Worm (Caenorhabditis elegans) whole organism, young adult: Measurements from ENCODE around the gene C16C8.17.

Experiments used
- Y53F4B.3 ChIP-seq: fragments of 200-800 bp; sonication (Bioruptor generic); IDR thresholded peaks from 2 replicates; pipeline ENCODE4 v1.3.6; 2022; ENCODE audit warnings: missing genetic modification reagents, missing genetic modification characterization, missing compliant biosample characterization
- Y53G8AR.9 ChIP-seq: fragments of 200-800 bp; sonication (Bioruptor generic); conservative IDR thresholded peaks from 2 replicates; pipeline ENCODE4 v1.3.6; 2022; ENCODE audit warnings: missing genetic modification reagents, missing genetic modification characterization, missing compliant biosample characterization
- ama-1 ChIP-seq, 3 experiments: fragments of 150-350 bp in 1 of 3; sonication (generic microtip) in 2 of 3; optimal IDR thresholded peaks; 2 replicates each; lab custom pipeline; 2014 to 2018; ENCODE audit warnings: missing biosample characterization in 2 of 3, missing genetic modification characterization in 2 of 3, missing genetic modification reagents in 2 of 3
- aptf-2 ChIP-seq: fragments of 200-800 bp; sonication (Bioruptor generic); conservative IDR thresholded peaks from 2 replicates; pipeline ENCODE4 v1.3.6; 2022; ENCODE audit warnings: missing genetic modification reagents, missing genetic modification characterization, missing compliant biosample characterization
- attf-3 ChIP-seq: fragments of 200-800 bp; sonication (Bioruptor generic); conservative IDR thresholded peaks from 2 replicates; pipeline ENCODE4 v1.3.6; 2022; ENCODE audit warnings: missing genetic modification reagents, missing genetic modification characterization, missing compliant biosample characterization
- die-1 ChIP-seq: sonication (generic microtip); optimal IDR thresholded peaks from 2 replicates; lab custom pipeline; 2016; ENCODE audit warnings: missing genotype, mild to moderate bottlenecking, missing genetic modification characterization, missing compliant biosample characterization
- gei-17 ChIP-seq: fragments of 200-800 bp; sonication (Bioruptor generic); optimal IDR thresholded peaks from 2 replicates; lab custom pipeline; 2018; ENCODE audit warnings: mild to moderate bottlenecking, missing genetic modification characterization, missing compliant biosample characterization
- him-1 ChIP-seq: sonication (generic microtip); optimal IDR thresholded peaks from 2 replicates; lab custom pipeline; 2016; ENCODE audit warnings: missing genotype, missing genetic modification reagents, missing genetic modification characterization, missing compliant biosample characterization
- lin-35 ChIP-seq, 3 experiments: fragments of 150-350 bp in 2 of 3; sonication (generic microtip) in 1 of 3; optimal IDR thresholded peaks; 2 replicates each; lab custom pipeline; 2014 to 2018; ENCODE audit warnings: missing biosample characterization in 3 of 3, missing genetic modification characterization in 3 of 3, missing genetic modification reagents in 3 of 3
- nhr-179 ChIP-seq: sonication (generic microtip); optimal IDR thresholded peaks from 2 replicates; lab custom pipeline; 2016; ENCODE audit warnings: mild to moderate bottlenecking, missing genetic modification characterization, missing compliant biosample characterization
- sea-2 ChIP-seq: fragments of 200-800 bp; sonication (Bioruptor generic); IDR thresholded peaks from 2 replicates; pipeline ENCODE4 v1.3.6; 2022; ENCODE audit warnings: missing genetic modification characterization, missing compliant biosample characterization
- snpc-1.3 ChIP-seq: sonication (generic microtip); optimal IDR thresholded peaks from 2 replicates; lab custom pipeline; 2017; ENCODE audit warnings: missing genetic modification characterization, mild to moderate bottlenecking, missing compliant biosample characterization, antibody characterized with exemption, moderate library complexity, missing genotype, missing genetic modification reagents; ENCODE audit not compliant: insufficient read depth
- snpc-4 ChIP-seq, 5 experiments: fragments of 150-350 bp in 1 of 5; sonication (generic microtip) in 4 of 5; optimal IDR thresholded peaks; 2 replicates each; lab custom pipeline; 2014 to 2018; ENCODE audit warnings: missing genetic modification characterization in 5 of 5, missing biosample characterization in 3 of 5, antibody characterized with exemption in 2 of 5, mild to moderate bottlenecking in 2 of 5, missing compliant biosample characterization in 2 of 5, missing genotype in 2 of 5, moderate library complexity in 2 of 5, missing genetic modification reagents in 1 of 5
- sptf-2 ChIP-seq: fragments of 200-800 bp; sonication (Bioruptor generic); optimal IDR thresholded peaks from 2 replicates; lab custom pipeline; 2018; ENCODE audit warnings: mild to moderate bottlenecking, missing genetic modification characterization, missing compliant biosample characterization

DNA sequence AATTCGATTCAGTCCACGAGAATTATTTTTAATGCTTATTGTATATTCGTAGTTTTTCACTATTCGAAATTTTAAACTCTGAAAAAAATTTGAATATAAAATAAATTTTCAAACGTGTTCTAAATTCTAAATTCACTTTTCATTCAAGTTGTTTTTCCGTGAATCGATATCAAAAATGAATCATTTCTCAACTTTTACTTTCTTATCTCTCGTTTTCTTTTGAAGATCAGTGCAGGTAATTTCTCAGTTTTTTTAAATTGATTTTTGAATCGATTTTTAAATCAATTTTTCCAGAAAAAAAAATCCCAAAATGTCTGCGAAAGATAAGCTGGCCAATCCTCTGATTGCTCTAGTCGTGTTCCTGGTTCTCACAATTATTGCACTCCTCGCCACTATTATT is 24.1 kb upstream of the C16C8.17 start, which contains the start of gene nep-6:
- TF ChIP-seq snpc-4 (GFP tag; optimal IDR thresholded peaks at IDR 0.05; lab: Kevin White, UChicago) (no peak), snpc-4 (tag; optimal IDR thresholded peaks at IDR 0.05; lab: Kevin White, UChicago) (no peak), aptf-2 (GFP tag; lab: Robert Waterston, UW) (no peak), lin-35 (GFP tag; optimal IDR thresholded peaks at IDR 0.05; lab: Kevin White, UChicago) (no peak), Y53F4B.3 (GFP tag; lab: Robert Waterston, UW) (no peak), snpc-1.3 (tag; lab: Kevin White, UChicago) (no peak), him-1 (tag; lab: Kevin White, UChicago) (no peak), sea-2 (GFP tag; lab: Robert Waterston, UW) (no peak), nhr-179 (tag; lab: Kevin White, UChicago) (no peak), die-1 (tag; lab: Kevin White, UChicago) (no peak), ama-1 (optimal IDR thresholded peaks at IDR 0.05; lab: Kevin White, UChicago) (no peak), ama-1 (GFP tag; optimal IDR thresholded peaks at IDR 0.05; lab: Kevin White, UChicago) (no peak), attf-3 (no peak), Y53G8AR.9 (GFP tag; lab: Robert Waterston, UW) (no peak), gei-17 (GFP tag; lab: Kevin White, UChicago) (no peak), sptf-2 (GFP tag; lab: Kevin White, UChicago) (no peak)
